Worm (Caenorhabditis elegans): ENCODE results near the gene tsp-2.

The tsp-2 gene

DNA sequence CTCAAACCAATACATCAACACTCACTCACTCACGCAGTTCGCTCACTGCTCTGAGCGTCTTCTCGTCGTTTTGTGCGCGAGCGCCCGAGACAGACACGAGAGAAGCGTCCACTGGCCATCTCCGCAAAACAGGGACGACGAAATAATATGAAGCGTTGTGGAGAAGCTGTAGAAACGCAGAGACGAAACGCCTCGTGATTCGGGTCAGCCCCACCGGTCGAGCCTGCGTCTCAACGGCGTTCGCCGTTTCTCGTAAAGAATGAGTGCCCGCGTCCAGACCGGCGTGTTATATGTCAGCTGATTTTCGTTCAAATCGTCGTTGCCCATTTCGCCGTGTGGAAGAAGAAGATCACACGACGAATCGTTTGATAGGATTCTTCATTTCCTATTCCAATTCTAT lies 10.2 kb downstream of the tsp-2 start, which contains the start of gene fbxl-1 (continued):
- peak; percentile 13 for TF ChIP-seq F13H6.1 (tag; optimal IDR thresholded peaks at IDR 0.05)
- no peak for TF ChIP-seq ceh-22 (tag; optimal IDR thresholded peaks at IDR 0.05)
- no peak for TF ChIP-seq syd-9 (tag; optimal IDR thresholded peaks at IDR 0.05)
- TF ChIP-seq ttx-3 (tag; optimal IDR thresholded peaks at IDR 0.05): no peak
- no peak for TF ChIP-seq mec-3 (tag; optimal IDR thresholded peaks at IDR 0.05; ENCODE audit: borderline replicate concordance)
- peak; percentile 57 for TF ChIP-seq rnt-1 (tag; optimal IDR thresholded peaks at IDR 0.05)
- TF ChIP-seq C08G9.2 (tag; optimal IDR thresholded peaks at IDR 0.05): no peak
- TF ChIP-seq hlh-30 (tag; optimal IDR thresholded peaks at IDR 0.05; ENCODE audit: insufficient read depth): peak; percentile 95
- no peak for TF ChIP-seq nhr-11 (tag; optimal IDR thresholded peaks at IDR 0.05)
- TF ChIP-seq hlh-8 (tag; optimal IDR thresholded peaks at IDR 0.05): no peak
- no peak for TF ChIP-seq elt-4 (tag; optimal IDR thresholded peaks at IDR 0.05)
- TF ChIP-seq ref-2 (tag; optimal IDR thresholded peaks at IDR 0.05): no peak
- TF ChIP-seq pat-9 (tag; optimal IDR thresholded peaks at IDR 0.05): no peak
- TF ChIP-seq ceh-2 (tag; optimal IDR thresholded peaks at IDR 0.05): no peak
- TF ChIP-seq ceh-18 (tag; optimal IDR thresholded peaks at IDR 0.05): peak; percentile 57
- no peak for TF ChIP-seq elt-2 (tag; optimal IDR thresholded peaks at IDR 0.05)
- no peak for TF ChIP-seq eyg-1 (tag; optimal IDR thresholded peaks at IDR 0.05)
- TF ChIP-seq fkh-6 (tag; optimal IDR thresholded peaks at IDR 0.05): no peak
- no peak for TF ChIP-seq ets-4 (tag; optimal IDR thresholded peaks at IDR 0.05)
- no peak for TF ChIP-seq ceh-9 (tag; optimal IDR thresholded peaks at IDR 0.05)
- no peak for TF ChIP-seq pha-2 (tag; optimal IDR thresholded peaks at IDR 0.05)
- peak; percentile 52 for TF ChIP-seq nfya-1 (tag; optimal IDR thresholded peaks at IDR 0.05)
- TF ChIP-seq tbx-2 (tag; optimal IDR thresholded peaks at IDR 0.05): peak; percentile 66

ce11 chrIII:8226178-8226577 lies 11.6 kb downstream of the tsp-2 start, which contains the start of gene rfs-1:
TSS of gene rfs-1 (plus strand) at chrIII:8226478.
- TF ChIP-seq pag-3 (tag; optimal IDR thresholded peaks at IDR 0.05; ENCODE audit: borderline replicate concordance): no peak
- TF ChIP-seq ceh-34 (tag; optimal IDR thresholded peaks at IDR 0.05): no peak
- TF ChIP-seq ceh-31 (tag; optimal IDR thresholded peaks at IDR 0.05): no peak
- no peak for TF ChIP-seq ttx-3 (tag; optimal IDR thresholded peaks at IDR 0.05)
- no peak for TF ChIP-seq zip-5 (tag; optimal IDR thresholded peaks at IDR 0.05)

ce11 chrIII:8224769-8225168 lies 13.0 kb downstream of the tsp-2 start, which contains the start of gene mob-4:
TSS of gene mob-4 (plus strand) at chrIII:8225097.
- TF ChIP-seq nfya-1 (tag; optimal IDR thresholded peaks at IDR 0.05): no peak
- no peak for TF ChIP-seq hlh-15 (tag; optimal IDR thresholded peaks at IDR 0.05)
- no peak for TF ChIP-seq pqm-1 (tag; optimal IDR thresholded peaks at IDR 0.05)
- no peak for TF ChIP-seq lim-6 (tag; optimal IDR thresholded peaks at IDR 0.05)
- no peak for TF ChIP-seq K02D7.2 (tag; optimal IDR thresholded peaks at IDR 0.05)
- TF ChIP-seq madf-2 (tag; optimal IDR thresholded peaks at IDR 0.05): no peak
- TF ChIP-seq ceh-30 (tag; optimal IDR thresholded peaks at IDR 0.05): no peak
- no peak for TF ChIP-seq tbx-7 (tag; optimal IDR thresholded peaks at IDR 0.05)
- TF ChIP-seq zip-5 (tag; optimal IDR thresholded peaks at IDR 0.05): no peak

- no peak for TF ChIP-seq pag-3 (tag; optimal IDR thresholded peaks at IDR 0.05; ENCODE audit: borderline replicate concordance)
- no peak for TF ChIP-seq elt-4 (tag; optimal IDR thresholded peaks at IDR 0.05)
- no peak for TF ChIP-seq dmd-4 (tag; optimal IDR thresholded peaks at IDR 0.05; ENCODE audit: borderline replicate concordance)
- no peak for TF ChIP-seq T23F11.4 (GFP tag; optimal IDR thresholded peaks at IDR 0.05)
- no peak for TF ChIP-seq eyg-1 (tag; optimal IDR thresholded peaks at IDR 0.05)
- TF ChIP-seq unc-86 (tag; optimal IDR thresholded peaks at IDR 0.05): peak; percentile 38
- TF ChIP-seq ceh-9 (tag; optimal IDR thresholded peaks at IDR 0.05): no peak
- TF ChIP-seq sox-4 (tag; optimal IDR thresholded peaks at IDR 0.05): no peak
Observed at ce11 chrIII:8220081-8220480, 17.7 kb downstream of the tsp-2 start.

All from whole organism, late embryonic.